Fruit fly (Drosophila melanogaster) whole organism, adult: ENCODE results near the gene Tollo.

Experiments used
- CG11617 ChIP-seq: fragments of 200-800 bp; sonication (Bioruptor generic); optimal IDR thresholded peaks from 2 replicates; lab custom pipeline; 2017; ENCODE audit warnings: mild to moderate bottlenecking, missing biosample characterization, missing genetic modification reagents, missing genetic modification characterization
- CG7101 ChIP-seq: fragments of 200-800 bp; sonication (Bioruptor generic); optimal IDR thresholded peaks from 2 replicates; lab custom pipeline; 2018; ENCODE audit warnings: missing biosample characterization, mild to moderate bottlenecking, missing genetic modification characterization, moderate library complexity
- Crg-1 ChIP-seq: fragments of 200-800 bp; sonication (Bioruptor generic); optimal IDR thresholded peaks from 2 replicates; lab custom pipeline; 2016; ENCODE audit warnings: missing biosample characterization, missing genetic modification characterization
- Hr96 ChIP-seq: fragments of 200-800 bp; sonication (Bioruptor generic); optimal IDR thresholded peaks from 2 replicates; lab custom pipeline; 2016; ENCODE audit warnings: missing biosample characterization, missing genetic modification characterization

DNA sequence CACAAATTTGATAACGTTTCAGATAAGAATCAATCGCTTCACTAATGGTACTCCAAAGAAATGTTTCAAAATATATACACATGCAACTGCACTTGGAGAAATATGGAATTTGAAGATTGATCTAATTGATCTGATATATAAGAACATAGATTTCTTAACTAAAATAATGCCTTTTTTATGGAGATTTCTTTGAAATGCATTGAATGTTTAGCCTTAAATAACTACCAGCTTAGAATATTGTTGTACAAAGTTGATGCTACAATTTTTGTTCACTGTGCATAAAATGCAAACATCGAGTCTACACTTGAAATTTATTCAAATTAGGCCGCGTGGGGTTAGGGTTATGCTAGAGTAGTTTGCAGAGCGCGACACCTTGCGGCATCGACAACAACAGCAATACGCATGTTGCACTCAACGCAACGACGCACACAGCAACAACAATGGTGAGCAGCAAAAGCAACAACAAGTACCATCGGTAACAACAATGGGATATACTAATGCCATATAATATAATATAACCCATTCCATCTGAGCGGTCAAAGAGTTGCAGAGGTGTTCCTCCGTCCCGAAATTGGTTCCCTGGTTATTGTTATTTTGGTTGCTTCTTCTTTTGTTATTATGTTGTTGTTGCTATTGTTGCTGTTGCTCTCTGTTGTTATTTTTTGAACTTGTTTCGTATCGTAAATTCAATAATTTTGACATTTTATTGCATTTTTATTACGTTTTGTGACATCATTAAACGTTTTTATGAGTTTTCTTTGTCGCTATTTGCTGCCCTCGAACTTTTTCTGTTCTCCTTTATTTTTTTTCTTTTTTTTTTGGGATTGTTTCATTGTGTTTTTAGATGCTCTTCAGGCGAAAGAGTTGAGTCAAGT, 36.0 kb upstream of the Tollo start:
- TF ChIP-seq CG11617 (GFP tag; lab: Kevin White, UChicago) (no peak), CG7101 (no peak), Hr96 (GFP tag; lab: Kevin White, UChicago) (no peak), Crg-1 (GFP tag; lab: Kevin White, UChicago) (no peak)
